Worm (Caenorhabditis elegans) whole organism, young adult: Measurements from ENCODE around the gene abcf-3.
"Not testable (repeated sequence)": the region's sequence is repeated elsewhere in the genome, so short reads cannot be mapped to it uniquely, and the experiment has no call there.

Experiments
- B0336.3 ChIP-seq: fragments of 200-800 bp; sonication (Bioruptor generic); IDR thresholded peaks from 2 replicates; pipeline ENCODE4 v1.3.6; 2022; ENCODE audit warnings: missing genetic modification characterization, missing compliant biosample characterization
- C06A6.2 ChIP-seq: fragments of 200-800 bp; sonication (Bioruptor generic); conservative IDR thresholded peaks from 2 replicates; pipeline ENCODE4 v1.3.6; 2022; ENCODE audit warnings: missing genetic modification characterization, missing compliant biosample characterization
- C17E4.6 ChIP-seq: fragments of 200-800 bp; sonication (Bioruptor generic); IDR thresholded peaks from 2 replicates; pipeline ENCODE4 v1.3.6; 2022; ENCODE audit warnings: missing genetic modification reagents, missing genetic modification characterization, missing compliant biosample characterization
- F52B5.7 ChIP-seq: sonication (generic microtip); optimal IDR thresholded peaks from 2 replicates; lab custom pipeline; 2016; ENCODE audit warnings: mild to moderate bottlenecking, missing genetic modification characterization, missing compliant biosample characterization
- F55B11.4 ChIP-seq: sonication (generic microtip); optimal IDR thresholded peaks from 2 replicates; lab custom pipeline; 2016; ENCODE audit warnings: missing compliant biosample characterization, missing genetic modification characterization, borderline replicate concordance; ENCODE audit not compliant: insufficient read depth
- K12H6.12 ChIP-seq: fragments of 200-800 bp; sonication (Bioruptor generic); optimal IDR thresholded peaks from 2 replicates; lab custom pipeline; 2018; ENCODE audit warnings: mild to moderate bottlenecking, missing genetic modification characterization, missing compliant biosample characterization
- Y53G8AR.9 ChIP-seq: fragments of 200-800 bp; sonication (Bioruptor generic); conservative IDR thresholded peaks from 2 replicates; pipeline ENCODE4 v1.3.6; 2022; ENCODE audit warnings: missing genetic modification reagents, missing genetic modification characterization, missing compliant biosample characterization
- ZK185.1 ChIP-seq: sonication (generic microtip); optimal IDR thresholded peaks from 2 replicates; lab custom pipeline; 2016; ENCODE audit warnings: mild to moderate bottlenecking, missing genetic modification characterization, missing compliant biosample characterization; ENCODE audit not compliant: poor library complexity, severe bottlenecking
- aptf-2 ChIP-seq: fragments of 200-800 bp; sonication (Bioruptor generic); conservative IDR thresholded peaks from 2 replicates; pipeline ENCODE4 v1.3.6; 2022; ENCODE audit warnings: missing genetic modification reagents, missing genetic modification characterization, missing compliant biosample characterization
- atf-7 ChIP-seq: sonication (generic microtip); optimal IDR thresholded peaks from 2 replicates; lab custom pipeline; 2017; ENCODE audit warnings: mild to moderate bottlenecking, missing genetic modification characterization, missing compliant biosample characterization
- athp-1 ChIP-seq: sonication (generic microtip); optimal IDR thresholded peaks from 2 replicates; lab custom pipeline; 2017; ENCODE audit warnings: mild to moderate bottlenecking, missing genetic modification characterization, missing compliant biosample characterization
- attf-3 ChIP-seq: fragments of 200-800 bp; sonication (Bioruptor generic); conservative IDR thresholded peaks from 2 replicates; pipeline ENCODE4 v1.3.6; 2022; ENCODE audit warnings: missing genetic modification reagents, missing genetic modification characterization, missing compliant biosample characterization
- attf-6 ChIP-seq: fragments of 200-800 bp; sonication (Bioruptor generic); IDR thresholded peaks from 2 replicates; pipeline ENCODE4 v1.3.6; 2022; ENCODE audit warnings: missing genetic modification reagents, missing genetic modification characterization, missing compliant biosample characterization
- bed-2 ChIP-seq: fragments of 200-800 bp; sonication (Bioruptor generic); IDR thresholded peaks from 2 replicates; pipeline ENCODE4 v1.3.6; 2022; ENCODE audit warnings: missing genetic modification reagents, missing genetic modification characterization, missing compliant biosample characterization
- cebp-1 ChIP-seq, 2 experiments: fragments of 200-800 bp in 1 of 2; sonication (Bioruptor generic) in 1 of 2; sonication (generic microtip) in 1 of 2; IDR thresholded peaks in 1 of 2; optimal IDR thresholded peaks in 1 of 2; 2 replicates each; pipeline versions ENCODE4 v1.3.6 to Lab custom; 2017 to 2022; ENCODE audit warnings: missing compliant biosample characterization in 2 of 2, missing genetic modification characterization in 2 of 2, mild to moderate bottlenecking in 1 of 2, missing genetic modification reagents in 1 of 2, moderate library complexity in 1 of 2
- ceh-58 ChIP-seq: fragments of 200-800 bp; sonication (Bioruptor generic); IDR thresholded peaks from 2 replicates; pipeline ENCODE4 v1.3.6; 2022; ENCODE audit warnings: missing genetic modification characterization, missing compliant biosample characterization
- chd-7 ChIP-seq: sonication (generic microtip); optimal IDR thresholded peaks from 2 replicates; lab custom pipeline; 2016; ENCODE audit warnings: mild to moderate bottlenecking, missing genetic modification characterization, moderate library complexity, missing compliant biosample characterization
- die-1 ChIP-seq: sonication (generic microtip); optimal IDR thresholded peaks from 2 replicates; lab custom pipeline; 2016; ENCODE audit warnings: missing genotype, mild to moderate bottlenecking, missing genetic modification characterization, missing compliant biosample characterization
- dox-1 ChIP-seq: fragments of 200-800 bp; sonication (Bioruptor generic); IDR thresholded peaks from 2 replicates; pipeline ENCODE4 v1.3.6; 2022; ENCODE audit warnings: missing genetic modification reagents, missing genetic modification characterization, missing compliant biosample characterization
- egrh-3 ChIP-seq: fragments of 200-800 bp; sonication (Bioruptor generic); IDR thresholded peaks from 2 replicates; pipeline ENCODE4 v1.3.6; 2022; ENCODE audit warnings: missing genetic modification reagents, missing genetic modification characterization, missing compliant biosample characterization
- hmg-1.2 ChIP-seq: fragments of 200-800 bp; sonication (Bioruptor generic); IDR thresholded peaks from 2 replicates; pipeline ENCODE4 v1.3.6; 2022; ENCODE audit warnings: missing genetic modification reagents, missing genetic modification characterization, missing compliant biosample characterization
- let-526 ChIP-seq: fragments of 200-800 bp; sonication (Bioruptor generic); IDR thresholded peaks from 2 replicates; pipeline ENCODE4 v1.3.6; 2022; ENCODE audit warnings: missing genetic modification reagents, missing genetic modification characterization, missing compliant biosample characterization
- let-607 ChIP-seq, 2 experiments: fragments of 200-800 bp in 1 of 2; sonication (Bioruptor generic) in 1 of 2; sonication (generic microtip) in 1 of 2; optimal IDR thresholded peaks; 2 replicates each; lab custom pipeline; 2016 to 2018; ENCODE audit warnings: mild to moderate bottlenecking in 2 of 2, missing compliant biosample characterization in 2 of 2, missing genetic modification characterization in 2 of 2, moderate library complexity in 2 of 2, missing genotype in 1 of 2
- lin-40 ChIP-seq: sonication (generic microtip); optimal IDR thresholded peaks from 2 replicates; lab custom pipeline; 2016; ENCODE audit warnings: missing genetic modification characterization, mild to moderate bottlenecking, missing compliant biosample characterization, missing genotype, missing genetic modification reagents
- lin-54 ChIP-seq: fragments of 200-800 bp; sonication (Bioruptor generic); optimal IDR thresholded peaks from 2 replicates; lab custom pipeline; 2018; ENCODE audit warnings: mild to moderate bottlenecking, missing genetic modification characterization, missing compliant biosample characterization
- madf-8 ChIP-seq: fragments of 200-800 bp; sonication (Bioruptor generic); conservative IDR thresholded peaks from 2 replicates; pipeline ENCODE4 v1.3.6; 2022; ENCODE audit warnings: missing genetic modification reagents, missing genetic modification characterization, missing compliant biosample characterization
- mcd-1 ChIP-seq: fragments of 200-800 bp; sonication (Bioruptor generic); IDR thresholded peaks from 2 replicates; pipeline ENCODE4 v1.3.6; 2022; ENCODE audit warnings: missing genetic modification reagents, missing genetic modification characterization, missing compliant biosample characterization
- mel-28 ChIP-seq: sonication (generic microtip); optimal IDR thresholded peaks from 2 replicates; lab custom pipeline; 2016; ENCODE audit warnings: borderline replicate concordance, mild to moderate bottlenecking, missing genetic modification characterization, missing compliant biosample characterization
- nfya-2 ChIP-seq: fragments of 200-800 bp; sonication (Bioruptor generic); IDR thresholded peaks from 2 replicates; pipeline ENCODE4 v1.3.6; 2022; ENCODE audit warnings: missing genetic modification reagents, missing genetic modification characterization, missing compliant biosample characterization
- nhr-179 ChIP-seq: sonication (generic microtip); optimal IDR thresholded peaks from 2 replicates; lab custom pipeline; 2016; ENCODE audit warnings: mild to moderate bottlenecking, missing genetic modification characterization, missing compliant biosample characterization
- nhr-80 ChIP-seq: sonication (generic microtip); optimal IDR thresholded peaks from 2 replicates; lab custom pipeline; 2016; ENCODE audit warnings: missing genetic modification characterization, missing compliant biosample characterization
- repo-1 ChIP-seq: sonication (generic microtip); optimal IDR thresholded peaks from 2 replicates; lab custom pipeline; 2017; ENCODE audit warnings: mild to moderate bottlenecking, missing genetic modification characterization, missing compliant biosample characterization
- snpc-4 ChIP-seq, 5 experiments: fragments of 150-350 bp in 1 of 5; sonication (generic microtip) in 4 of 5; optimal IDR thresholded peaks; 2 replicates each; lab custom pipeline; 2014 to 2018; ENCODE audit warnings: missing genetic modification characterization in 5 of 5, missing biosample characterization in 3 of 5, antibody characterized with exemption in 2 of 5, mild to moderate bottlenecking in 2 of 5, missing compliant biosample characterization in 2 of 5, missing genotype in 2 of 5, moderate library complexity in 2 of 5, missing genetic modification reagents in 1 of 5
- somi-1 ChIP-seq: fragments of 200-800 bp; sonication (Bioruptor generic); optimal IDR thresholded peaks from 2 replicates; lab custom pipeline; 2018; ENCODE audit warnings: mild to moderate bottlenecking, missing genetic modification characterization, missing compliant biosample characterization
- tbp1 ChIP-seq: fragments of 200-800 bp; sonication (Bioruptor generic); optimal IDR thresholded peaks from 2 replicates; lab custom pipeline; 2018; ENCODE audit warnings: mild to moderate bottlenecking, missing genetic modification characterization, missing compliant biosample characterization
- tlf-1 ChIP-seq: fragments of 200-800 bp; sonication (Bioruptor generic); optimal IDR thresholded peaks from 2 replicates; lab custom pipeline; 2018; ENCODE audit warnings: mild to moderate bottlenecking, missing genetic modification characterization, missing compliant biosample characterization
- zfh-2 ChIP-seq: fragments of 200-800 bp; sonication (Bioruptor generic); conservative IDR thresholded peaks from 2 replicates; pipeline ENCODE4 v1.3.6; 2022; ENCODE audit warnings: missing genetic modification reagents, missing genetic modification characterization, missing compliant biosample characterization
- ztf-3 ChIP-seq: fragments of 200-800 bp; sonication (Bioruptor generic); optimal IDR thresholded peaks from 2 replicates; lab custom pipeline; 2018; ENCODE audit warnings: mild to moderate bottlenecking, missing genetic modification characterization, missing compliant biosample characterization

abcf-3 gene

ce11 chrIII:6133389-6133789, 39.8 kb upstream of the abcf-3 start (continued):
- peak; percentile 54 for TF ChIP-seq lin-40 (tag; lab: Kevin White, UChicago)
- peak; percentile 77 for TF ChIP-seq B0336.3 (GFP tag; lab: Robert Waterston, UW)
- TF ChIP-seq snpc-4 (GFP tag; optimal IDR thresholded peaks at IDR 0.05; lab: Kevin White, UChicago), result not testable (repeated sequence)
- TF ChIP-seq snpc-4 (tag; optimal IDR thresholded peaks at IDR 0.05; lab: Kevin White, UChicago), result peak in 2 of 4 experiments; percentile 39 to 52
- TF ChIP-seq athp-1, result peak; percentile 45
- TF ChIP-seq hmg-1.2 (GFP tag; lab: Robert Waterston, UW), result peak; percentile 69
- TF ChIP-seq F52B5.7, result peak; percentile 77
- TF ChIP-seq lin-54 (GFP tag; lab: Kevin White, UChicago), result peak; percentile 67
- peak; percentile 60 for TF ChIP-seq dox-1 (GFP tag; lab: Robert Waterston, UW)

DNA sequence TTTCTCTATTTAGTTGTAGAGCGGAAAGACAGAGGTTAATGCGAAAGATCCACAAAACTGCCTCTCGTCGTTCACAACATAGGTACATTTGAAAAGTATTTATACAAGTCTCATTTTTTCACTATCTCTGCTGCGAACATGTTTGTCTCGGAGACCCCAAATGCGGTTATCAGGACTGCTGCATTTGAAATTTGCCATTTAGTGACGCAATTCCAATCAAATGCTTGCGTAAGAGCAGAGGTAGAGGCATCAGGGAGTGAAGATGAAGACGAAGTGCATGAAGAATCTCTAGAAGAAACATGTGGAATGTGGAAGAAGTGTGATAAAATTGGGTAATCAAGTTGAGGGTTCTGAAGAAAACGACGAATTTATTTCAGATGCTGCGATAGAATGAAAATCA, 39.1 kb upstream of the abcf-3 start:
- peak; percentile 13 for TF ChIP-seq nhr-80
- no peak for TF ChIP-seq nhr-179 (tag; lab: Kevin White, UChicago)
- no peak for TF ChIP-seq ztf-3 (GFP tag; lab: Kevin White, UChicago)

DNA sequence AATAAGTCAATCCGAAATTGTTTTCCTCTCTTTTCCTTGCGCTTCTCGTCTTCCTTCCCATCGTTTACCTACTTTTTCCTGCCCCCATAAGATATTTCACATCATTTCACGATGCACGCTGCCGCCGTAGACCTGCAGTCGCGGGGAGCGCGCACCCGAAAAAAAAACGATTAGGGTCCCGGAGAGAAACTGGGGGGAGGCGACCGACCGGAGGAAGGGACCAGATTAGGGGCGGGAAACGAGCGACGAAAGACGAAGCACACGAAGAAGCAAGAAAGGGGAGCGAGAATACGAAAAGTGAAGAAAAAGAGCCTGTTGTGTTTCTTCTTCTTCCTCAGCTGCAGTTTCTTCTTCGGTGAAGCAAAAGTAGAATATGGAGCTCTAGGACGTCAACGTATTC, 38.0 kb upstream of the abcf-3 start:
- TF ChIP-seq snpc-4 (GFP tag; optimal IDR thresholded peaks at IDR 0.05; lab: Kevin White, UChicago), result no peak
- peak in 1 of 4 experiments; percentile 28 for TF ChIP-seq snpc-4 (tag; optimal IDR thresholded peaks at IDR 0.05; lab: Kevin White, UChicago)
- no peak for TF ChIP-seq let-526 (GFP tag; lab: Robert Waterston, UW)
- TF ChIP-seq mcd-1 (GFP tag; lab: Robert Waterston, UW), result 0 out of 2 replicates have a peak, but pooled peaks have one; percentile 28
- TF ChIP-seq cebp-1 (GFP tag; IDR thresholded peaks at IDR 0.05; lab: Robert Waterston, UW), result no peak
- TF ChIP-seq cebp-1 (tag; optimal IDR thresholded peaks at IDR 0.05; lab: Kevin White, UChicago), result peak; percentile 17
- TF ChIP-seq C17E4.6 (GFP tag; lab: Robert Waterston, UW), result no peak
- no peak for TF ChIP-seq tlf-1
- TF ChIP-seq somi-1 (GFP tag; lab: Kevin White, UChicago), result peak; percentile 15
- TF ChIP-seq zfh-2, result peak; percentile 96
- peak; percentile 1 for TF ChIP-seq chd-7
- TF ChIP-seq egrh-3 (GFP tag; lab: Robert Waterston, UW), result peak; percentile 49; the same call in 1 of the 2 replicates
- TF ChIP-seq die-1 (tag; lab: Kevin White, UChicago), result peak; percentile 4
- TF ChIP-seq, all 124 proteins: peak for 8

ce11 chrIII:6136178-6136577, 37.0 kb upstream of the abcf-3 start, which contains the start of gene mvk-1:
Gene mvk-1, minus strand, starts transcription at chrIII:6136278.
- no peak for TF ChIP-seq mcd-1 (GFP tag; lab: Robert Waterston, UW)
- no peak for TF ChIP-seq mel-28
- TF ChIP-seq C06A6.2 (GFP tag; lab: Robert Waterston, UW), result no peak
- TF ChIP-seq atf-7 (tag; lab: Kevin White, UChicago), result no peak
- no peak for TF ChIP-seq attf-6 (GFP tag; lab: Robert Waterston, UW)
- no peak for TF ChIP-seq nfya-2 (GFP tag; lab: Robert Waterston, UW)
- no peak for TF ChIP-seq F55B11.4 (tag; lab: Kevin White, UChicago)
- no peak for TF ChIP-seq tbp1 (GFP tag; lab: Kevin White, UChicago)
- no peak for TF ChIP-seq aptf-2
- TF ChIP-seq K12H6.12 (tag; lab: Kevin White, UChicago), result no peak
- TF ChIP-seq egrh-3 (GFP tag; lab: Robert Waterston, UW), result no peak
- no peak for TF ChIP-seq ZK185.1
- no peak for TF ChIP-seq madf-8 (GFP tag; lab: Robert Waterston, UW)
- TF ChIP-seq attf-3 (GFP tag; lab: Robert Waterston, UW), result no peak
- no peak for TF ChIP-seq lin-54 (GFP tag; lab: Kevin White, UChicago)
- TF ChIP-seq let-607 (tag; optimal IDR thresholded peaks at IDR 0.05; lab: Kevin White, UChicago), result no peak
- no peak for TF ChIP-seq bed-2
- TF ChIP-seq Y53G8AR.9 (GFP tag; lab: Robert Waterston, UW), result no peak
- no peak for TF ChIP-seq repo-1
- TF ChIP-seq ceh-58, result no peak
